Fruit fly (Drosophila melanogaster) whole organism, prepupa: Measurements from ENCODE around the gene Kcmf1.

Experiments
- Blimp-1 ChIP-seq: fragments of 200-800 bp; sonication (Bioruptor generic); optimal IDR thresholded peaks from 3 replicates; lab custom pipeline; 2017; ENCODE audit warnings: missing biosample characterization, missing genetic modification characterization, mild to moderate bottlenecking, moderate library complexity, missing genetic modification reagents
- CG10631 ChIP-seq: fragments of 200-800 bp; sonication (Bioruptor generic); optimal IDR thresholded peaks from 2 replicates; lab custom pipeline; 2016; ENCODE audit warnings: missing biosample characterization, missing genetic modification characterization
- CG10669 ChIP-seq: fragments of 200-800 bp; sonication (Bioruptor generic); optimal IDR thresholded peaks from 3 replicates; lab custom pipeline; 2018; ENCODE audit warnings: missing biosample characterization, mild to moderate bottlenecking, missing genetic modification characterization, moderate library complexity
- CG11902 ChIP-seq: fragments of 200-800 bp; sonication (Bioruptor generic); optimal IDR thresholded peaks from 3 replicates; lab custom pipeline; 2016; ENCODE audit warnings: missing biosample characterization, missing genetic modification characterization
- CG3032 ChIP-seq: fragments of 200-800 bp; optimal IDR thresholded peaks from 2 replicates; lab custom pipeline; 2019; ENCODE audit warnings: missing biosample characterization, mild to moderate bottlenecking, missing genetic modification characterization, moderate library complexity
- CG31627 ChIP-seq: fragments of 200-800 bp; sonication (Bioruptor generic); optimal IDR thresholded peaks from 3 replicates; lab custom pipeline; 2016; ENCODE audit warnings: missing biosample characterization, missing genetic modification characterization
- CG32006 ChIP-seq: fragments of 200-800 bp; sonication (Bioruptor generic); optimal IDR thresholded peaks from 3 replicates; lab custom pipeline; 2017; ENCODE audit warnings: missing biosample characterization, mild to moderate bottlenecking, missing genetic modification characterization
- CG34406 ChIP-seq: fragments of 200-800 bp; sonication (Bioruptor generic); optimal IDR thresholded peaks from 3 replicates; lab custom pipeline; 2016; ENCODE audit warnings: missing biosample characterization, missing genetic modification characterization
- CG3919 ChIP-seq: fragments of 200-800 bp; sonication (Bioruptor generic); optimal IDR thresholded peaks from 3 replicates; lab custom pipeline; 2016; ENCODE audit warnings: missing biosample characterization, missing genetic modification characterization
- CG4318 ChIP-seq: fragments of 200-800 bp; sonication (Bioruptor generic); optimal IDR thresholded peaks from 3 replicates; lab custom pipeline; 2017; ENCODE audit warnings: missing biosample characterization, mild to moderate bottlenecking, missing genetic modification characterization
- CG6163 ChIP-seq: fragments of 200-800 bp; sonication (Bioruptor generic); IDR thresholded peaks from 3 replicates; pipeline ENCODE4 v1.3.6; 2022; ENCODE audit warnings: missing biosample characterization, missing genetic modification characterization
- CG6792 ChIP-seq: fragments of 200-800 bp; sonication (Bioruptor generic); optimal IDR thresholded peaks from 3 replicates; lab custom pipeline; 2016; ENCODE audit warnings: missing biosample characterization, missing genetic modification characterization
- CG6854 ChIP-seq: fragments of 200-800 bp; sonication (Bioruptor generic); optimal IDR thresholded peaks from 2 replicates; lab custom pipeline; 2017; ENCODE audit warnings: missing biosample characterization, mild to moderate bottlenecking, missing genetic modification characterization
- CG7368 ChIP-seq: fragments of 200-800 bp; sonication (Bioruptor generic); optimal IDR thresholded peaks from 3 replicates; lab custom pipeline; 2016; ENCODE audit warnings: missing biosample characterization, missing genetic modification characterization
- CG8119 ChIP-seq: fragments of 200-800 bp; sonication (Bioruptor generic); IDR thresholded peaks from 3 replicates; pipeline ENCODE4 v1.3.6; 2022; ENCODE audit warnings: missing biosample characterization, missing genetic modification characterization
- CG9139 ChIP-seq: fragments of 200-800 bp; sonication (Bioruptor generic); optimal IDR thresholded peaks from 3 replicates; lab custom pipeline; 2017; ENCODE audit warnings: missing biosample characterization, mild to moderate bottlenecking, missing genetic modification characterization
- Eip75B ChIP-seq: fragments of 200-800 bp; sonication (Bioruptor generic); optimal IDR thresholded peaks from 3 replicates; lab custom pipeline; 2016; ENCODE audit warnings: missing biosample characterization, missing genetic modification characterization
- Eip78C ChIP-seq: fragments of 200-800 bp; sonication (Bioruptor generic); peaks from one replicate; lab custom pipeline; 2016; ENCODE audit warnings: missing biosample characterization, missing genetic modification characterization
- Eip93F ChIP-seq: fragments of 200-800 bp; sonication (Bioruptor generic); optimal IDR thresholded peaks from 2 replicates; lab custom pipeline; 2016; ENCODE audit warnings: missing biosample characterization, mild to moderate bottlenecking, missing genetic modification characterization
- Gug ChIP-seq: fragments of 200-800 bp; sonication (Bioruptor generic); IDR thresholded peaks from 2 replicates; pipeline ENCODE4 v1.3.6; 2022; ENCODE audit warnings: missing biosample characterization, missing genetic modification characterization
- Hr38 ChIP-seq: sonication (Bioruptor generic); optimal IDR thresholded peaks from 2 replicates; lab custom pipeline; 2016; ENCODE audit warnings: missing biosample characterization, missing genetic modification characterization
- Hr39 ChIP-seq: fragments of 200-800 bp; sonication (Bioruptor generic); optimal IDR thresholded peaks from 2 replicates; lab custom pipeline; 2016; ENCODE audit warnings: missing biosample characterization, missing genetic modification characterization
- Hr4 ChIP-seq: fragments of 200-800 bp; sonication (Bioruptor generic); optimal IDR thresholded peaks from 3 replicates; lab custom pipeline; 2016; ENCODE audit warnings: missing biosample characterization, missing genetic modification characterization
- Met ChIP-seq: fragments of 200-800 bp; sonication (Bioruptor generic); optimal IDR thresholded peaks from 3 replicates; lab custom pipeline; 2016; ENCODE audit warnings: missing biosample characterization, missing genetic modification characterization
- Sox14 ChIP-seq: fragments of 200-800 bp; sonication (Bioruptor generic); optimal IDR thresholded peaks from 3 replicates; lab custom pipeline; 2016; ENCODE audit warnings: missing biosample characterization, missing genetic modification characterization
- Sox15 ChIP-seq: fragments of 200-800 bp; sonication (Bioruptor generic); optimal IDR thresholded peaks from 3 replicates; lab custom pipeline; 2016; ENCODE audit warnings: missing biosample characterization, missing genetic modification characterization
- achi ChIP-seq: fragments of 200-800 bp; sonication (Bioruptor generic); optimal IDR thresholded peaks from 3 replicates; lab custom pipeline; 2016; ENCODE audit warnings: missing biosample characterization, missing genetic modification characterization
- acj6 ChIP-seq: fragments of 200-800 bp; sonication (Bioruptor generic); optimal IDR thresholded peaks from 3 replicates; lab custom pipeline; 2016; ENCODE audit warnings: missing biosample characterization, missing genetic modification characterization
- cyc ChIP-seq: fragments of 200-800 bp; sonication (Bioruptor generic); optimal IDR thresholded peaks from 3 replicates; lab custom pipeline; 2016; ENCODE audit warnings: missing biosample characterization, missing genetic modification characterization
- esn ChIP-seq: fragments of 200-800 bp; sonication (Bioruptor generic); optimal IDR thresholded peaks from 2 replicates; lab custom pipeline; 2016; ENCODE audit warnings: missing biosample characterization, mild to moderate bottlenecking, missing genetic modification characterization, moderate library complexity
- fd59A ChIP-seq: fragments of 200-800 bp; sonication (Bioruptor generic); optimal IDR thresholded peaks from 2 replicates; lab custom pipeline; 2017; ENCODE audit warnings: missing biosample characterization, mild to moderate bottlenecking, missing genetic modification characterization, missing genetic modification reagents
- fd85E ChIP-seq: fragments of 200-800 bp; sonication (Bioruptor generic); optimal IDR thresholded peaks from 3 replicates; lab custom pipeline; 2016; ENCODE audit warnings: missing biosample characterization, missing genetic modification characterization
- fkh ChIP-seq: fragments of 200-800 bp; sonication (Bioruptor generic); optimal IDR thresholded peaks from 3 replicates; lab custom pipeline; 2017; ENCODE audit warnings: missing biosample characterization, mild to moderate bottlenecking, missing genetic modification characterization, moderate library complexity
- salr ChIP-seq, 2 experiments: fragments of 200-800 bp; sonication (Bioruptor generic); optimal IDR thresholded peaks; 3 replicates each; lab custom pipeline; 2016 to 2018; ENCODE audit warnings: missing biosample characterization in 2 of 2, missing genetic modification characterization in 2 of 2, mild to moderate bottlenecking in 1 of 2
- vri ChIP-seq: fragments of 200-800 bp; sonication (Bioruptor generic); optimal IDR thresholded peaks from 3 replicates; lab custom pipeline; 2016; ENCODE audit warnings: missing biosample characterization, mild to moderate bottlenecking, missing genetic modification characterization

Gene Kcmf1

dm6 chr3R:8960329-8960728 lies 54.4 kb downstream of the Kcmf1 start (continued):
- peak; percentile 56 for TF ChIP-seq achi
- TF ChIP-seq Sox14 (GFP tag; lab: Kevin White, UChicago) = no peak
- TF ChIP-seq Eip75B (GFP tag; lab: Kevin White, UChicago) = no peak
- no peak for TF ChIP-seq CG7368 (GFP tag; lab: Kevin White, UChicago)
- TF ChIP-seq Eip93F = no peak
- no peak for TF ChIP-seq CG3032 (tag; lab: Kevin White, UChicago)
- TF ChIP-seq Blimp-1 (GFP tag; lab: Kevin White, UChicago) = no peak
- TF ChIP-seq fkh (GFP tag; lab: Kevin White, UChicago) = no peak
- TF ChIP-seq CG6792 (GFP tag; lab: Kevin White, UChicago) = no peak
- TF ChIP-seq esn = peak; percentile 38
- TF ChIP-seq CG10631 (GFP tag; lab: Kevin White, UChicago) = peak; percentile 24
- peak in 1 of 2 experiments; percentile 15 for TF ChIP-seq salr (GFP tag; optimal IDR thresholded peaks at IDR 0.05; lab: Kevin White, UChicago)
- TF ChIP-seq CG34406 (GFP tag; lab: Kevin White, UChicago) = peak; percentile 26
- TF ChIP-seq fd85E (GFP tag; lab: Kevin White, UChicago) = no peak
- peak; percentile 17 for TF ChIP-seq CG31627 (GFP tag; lab: Kevin White, UChicago)
- TF ChIP-seq fd59A = no peak
- TF ChIP-seq CG3919 (GFP tag; lab: Kevin White, UChicago) = peak; percentile 23
- TF ChIP-seq CG4318 = peak; percentile 53
- TF ChIP-seq CG9139 = no peak
- TF ChIP-seq Sox15 = no peak
- TF ChIP-seq CG32006 (GFP tag; lab: Kevin White, UChicago) = peak; percentile 79
- no peak for TF ChIP-seq vri (GFP tag; lab: Kevin White, UChicago)
- peak; percentile 43; the same call in 1 of the 3 replicates for TF ChIP-seq CG6163 (GFP tag; lab: Robert Waterston, UW)
- TF ChIP-seq Hr38 = no peak
- peak; percentile 31 for TF ChIP-seq acj6
- TF ChIP-seq Hr4 = peak; percentile 67
- TF ChIP-seq cyc (GFP tag; lab: Kevin White, UChicago) = no peak
- TF ChIP-seq Eip78C = peak; percentile 65
- TF ChIP-seq Gug (GFP tag; lab: Robert Waterston, UW) = 0 out of 2 replicates have a peak, but pooled peaks have one; percentile 13
- TF ChIP-seq CG11902 (GFP tag; lab: Kevin White, UChicago) = peak; percentile 22
- TF ChIP-seq CG6854 (GFP tag; lab: Kevin White, UChicago) = no peak
- TF ChIP-seq Met = peak; percentile 41
- no peak for TF ChIP-seq CG10669 (GFP tag; lab: Kevin White, UChicago)
- TF ChIP-seq Hr39 (GFP tag; lab: Kevin White, UChicago) = no peak
- peak; percentile 62 for TF ChIP-seq CG8119
